Fruit fly (Drosophila melanogaster) whole organism, embryonic: ENCODE measurements around the gene Sk2.
A peak's percentile ranks its signal among the peaks of the same experiment; 100 is the strongest.

Source experiments
- Abd-B ChIP-seq: fragments of 200-800 bp; sonication (Bioruptor generic); optimal IDR thresholded peaks from 2 replicates; lab custom pipeline; 2018; ENCODE audit warnings: missing biosample characterization, mild to moderate bottlenecking, missing genetic modification characterization, moderate library complexity
- Awh ChIP-seq: fragments of 200-800 bp; sonication (Bioruptor generic); IDR thresholded peaks from 2 replicates; pipeline ENCODE4, ENCODE4 v1.3.6; 2022; ENCODE audit warnings: missing biosample characterization, missing genetic modification characterization
- Blimp-1 ChIP-seq: fragments of 200-800 bp; sonication (Bioruptor generic); optimal IDR thresholded peaks from 3 replicates; lab custom pipeline; 2018; ENCODE audit warnings: missing biosample characterization, missing genetic modification characterization, mild to moderate bottlenecking, moderate library complexity, missing genetic modification reagents
- CG10979 ChIP-seq: fragments of 200-800 bp; sonication (Bioruptor generic); optimal IDR thresholded peaks from 2 replicates; lab custom pipeline; 2018; ENCODE audit warnings: missing biosample characterization, mild to moderate bottlenecking, missing genetic modification characterization, moderate library complexity
- CG11247 ChIP-seq: fragments of 200-800 bp; sonication (Bioruptor generic); IDR thresholded peaks from 2 replicates; pipeline ENCODE4 v1.3.6; 2022; ENCODE audit warnings: missing biosample characterization, missing genetic modification characterization
- CG1233 ChIP-seq: fragments of 200-800 bp; sonication (Bioruptor generic); optimal IDR thresholded peaks from 4 replicates; lab custom pipeline; 2018; ENCODE audit warnings: missing biosample characterization, mild to moderate bottlenecking, missing genetic modification characterization
- CG14667 ChIP-seq: fragments of 200-800 bp; sonication (Bioruptor generic); IDR thresholded peaks from 2 replicates; pipeline ENCODE4 v1.3.6; 2022; ENCODE audit warnings: missing biosample characterization, missing genetic modification characterization
- CG17359 ChIP-seq: fragments of 200-800 bp; sonication (Bioruptor generic); optimal IDR thresholded peaks from 3 replicates; lab custom pipeline; 2018; ENCODE audit warnings: missing biosample characterization, mild to moderate bottlenecking, missing genetic modification characterization, moderate library complexity
- CG2678 ChIP-seq: fragments of 200-800 bp; sonication (Bioruptor generic); optimal IDR thresholded peaks from 3 replicates; lab custom pipeline; 2019; ENCODE audit warnings: missing biosample characterization, mild to moderate bottlenecking, missing genetic modification characterization, moderate library complexity
- CG31224 ChIP-seq: fragments of 200-800 bp; sonication (Bioruptor generic); IDR thresholded peaks from 2 replicates; pipeline ENCODE4 v1.3.6; 2022; ENCODE audit warnings: missing biosample characterization, missing genetic modification characterization
- CG42726 ChIP-seq: fragments of 200-800 bp; sonication (Bioruptor generic); IDR thresholded peaks from 2 replicates; pipeline ENCODE4 v1.3.6; 2022; ENCODE audit warnings: missing biosample characterization, missing genetic modification characterization; ENCODE audit not compliant: partially characterized antibody
- CG4617 ChIP-seq: fragments of 200-800 bp; sonication (Bioruptor generic); optimal IDR thresholded peaks from 3 replicates; lab custom pipeline; 2016; ENCODE audit warnings: missing biosample characterization, missing genetic modification characterization, borderline replicate concordance
- CG5953 ChIP-seq: fragments of 200-800 bp; sonication (Bioruptor generic); IDR thresholded peaks from 2 replicates; pipeline ENCODE4 v1.3.6; 2022; ENCODE audit warnings: missing biosample characterization, missing genetic modification characterization
- CG7271 ChIP-seq: fragments of 200-800 bp; sonication (Bioruptor generic); optimal IDR thresholded peaks from 2 replicates; lab custom pipeline; 2018; ENCODE audit warnings: missing biosample characterization, mild to moderate bottlenecking, missing genetic modification characterization, moderate library complexity
- CG7786 ChIP-seq: fragments of 200-800 bp; sonication (Bioruptor generic); optimal IDR thresholded peaks from 2 replicates; lab custom pipeline; 2016; ENCODE audit warnings: missing biosample characterization, missing genetic modification characterization
- CG8290 ChIP-seq, 3 experiments: fragments of 200-800 bp; sonication (Bioruptor generic); optimal IDR thresholded peaks; 2 replicates each; lab custom pipeline; 2016 to 2019; ENCODE audit warnings: missing biosample characterization in 3 of 3, missing genetic modification characterization in 3 of 3, mild to moderate bottlenecking in 2 of 3, moderate library complexity in 1 of 3
- CG9215 ChIP-seq: fragments of 200-800 bp; sonication (Bioruptor generic); IDR thresholded peaks from 2 replicates; pipeline ENCODE4 v1.3.6; 2022; ENCODE audit warnings: missing biosample characterization, missing genetic modification characterization
- CG9727 ChIP-seq: fragments of 200-800 bp; sonication (Bioruptor generic); optimal IDR thresholded peaks from 3 replicates; lab custom pipeline; 2017; ENCODE audit warnings: missing biosample characterization, mild to moderate bottlenecking, missing genetic modification characterization
- Gsc ChIP-seq: fragments of 200-800 bp; sonication (Bioruptor generic); IDR thresholded peaks from 2 replicates; pipeline ENCODE4 v1.3.6; 2022; ENCODE audit warnings: missing biosample characterization, missing genetic modification characterization
- Hand ChIP-seq: fragments of 200-800 bp; sonication (Bioruptor generic); optimal IDR thresholded peaks from 2 replicates; lab custom pipeline; 2017; ENCODE audit warnings: mild to moderate bottlenecking, missing biosample characterization, missing genetic modification reagents, missing genetic modification characterization
- Lhr ChIP-seq: fragments of 200-800 bp; sonication (Bioruptor generic); optimal IDR thresholded peaks from 3 replicates; lab custom pipeline; 2017; ENCODE audit warnings: mild to moderate bottlenecking, missing biosample characterization, missing genetic modification reagents, missing genetic modification characterization
- MBD-R2 ChIP-seq: fragments of 200-800 bp; sonication (Bioruptor generic); IDR thresholded peaks from 2 replicates; pipeline ENCODE4 v1.3.6; 2022; ENCODE audit warnings: missing biosample characterization, missing genetic modification characterization
- MTF-1 ChIP-seq: fragments of 200-800 bp; sonication (Bioruptor generic); optimal IDR thresholded peaks from 2 replicates; lab custom pipeline; 2018; ENCODE audit warnings: missing biosample characterization, mild to moderate bottlenecking, missing genetic modification characterization, borderline replicate concordance
- Mrtf ChIP-seq: fragments of 200-800 bp; sonication (Bioruptor generic); IDR thresholded peaks from 3 replicates; pipeline ENCODE4 v1.3.6; 2022; ENCODE audit warnings: missing biosample characterization, missing genetic modification characterization
- Nf-YC ChIP-seq: fragments of 200-800 bp; optimal IDR thresholded peaks from 3 replicates; lab custom pipeline; 2019; ENCODE audit warnings: missing biosample characterization, mild to moderate bottlenecking, missing genetic modification characterization, moderate library complexity
- Opbp ChIP-seq: fragments of 200-800 bp; sonication (Bioruptor generic); IDR thresholded peaks from 3 replicates; pipeline ENCODE4 v1.3.6; 2022; ENCODE audit warnings: missing biosample characterization, missing genetic modification characterization; ENCODE audit not compliant: partially characterized antibody
- Optix ChIP-seq: fragments of 200-800 bp; sonication (Bioruptor generic); IDR thresholded peaks from 3 replicates; pipeline ENCODE4 v1.3.6; 2022; ENCODE audit warnings: missing biosample characterization, missing genetic modification characterization
- Six4 ChIP-seq: fragments of 200-800 bp; sonication (Bioruptor generic); optimal IDR thresholded peaks from 2 replicates; lab custom pipeline; 2016; ENCODE audit warnings: missing biosample characterization, missing genetic modification characterization
- Vsx1 ChIP-seq: fragments of 200-800 bp; sonication (Bioruptor generic); optimal IDR thresholded peaks from 2 replicates; lab custom pipeline; 2017; ENCODE audit warnings: missing biosample characterization, mild to moderate bottlenecking, missing genetic modification characterization, missing genetic modification reagents
- Xbp1 ChIP-seq: fragments of 200-800 bp; sonication (Bioruptor generic); optimal IDR thresholded peaks from 3 replicates; lab custom pipeline; 2016; ENCODE audit warnings: missing biosample characterization, mild to moderate bottlenecking, missing genetic modification characterization
- Xrp1 ChIP-seq: fragments of 200-800 bp; sonication (Bioruptor generic); IDR thresholded peaks from 2 replicates; pipeline ENCODE4 v1.3.6; 2022; ENCODE audit warnings: missing biosample characterization, missing genetic modification characterization
- ac ChIP-seq: fragments of 200-800 bp; sonication (Bioruptor generic); optimal IDR thresholded peaks from 3 replicates; lab custom pipeline; 2017; ENCODE audit warnings: missing biosample characterization, mild to moderate bottlenecking, missing genetic modification characterization
- amos ChIP-seq: fragments of 200-800 bp; sonication (Bioruptor generic); IDR thresholded peaks from 2 replicates; pipeline ENCODE4 v1.3.6; 2022; ENCODE audit warnings: missing biosample characterization, missing genetic modification characterization; ENCODE audit not compliant: partially characterized antibody
- ap ChIP-seq: fragments of 200-800 bp; sonication (Bioruptor generic); IDR thresholded peaks from 2 replicates; pipeline ENCODE4 v1.3.6; 2022; ENCODE audit warnings: missing biosample characterization, missing genetic modification characterization
- ftz-f1 ChIP-seq: fragments of 200-800 bp; sonication (Bioruptor generic); optimal IDR thresholded peaks from 2 replicates; lab custom pipeline; 2016; ENCODE audit warnings: missing biosample characterization, missing genetic modification characterization
- gcm2 ChIP-seq: fragments of 200-800 bp; sonication (Bioruptor generic); optimal IDR thresholded peaks from 2 replicates; lab custom pipeline; 2016; ENCODE audit warnings: missing biosample characterization, missing genetic modification characterization
- ham ChIP-seq: fragments of 200-800 bp; sonication (Bioruptor generic); IDR thresholded peaks from 2 replicates; pipeline ENCODE4 v1.3.6; 2022; ENCODE audit warnings: missing biosample characterization, missing genetic modification characterization
- her ChIP-seq: fragments of 200-800 bp; sonication (Bioruptor generic); optimal IDR thresholded peaks from 2 replicates; lab custom pipeline; 2016; ENCODE audit warnings: missing biosample characterization, missing genetic modification characterization
- hkb ChIP-seq, 2 experiments: fragments of 200-800 bp in 1 of 2; fragments of >200 bp in 1 of 2; sonication (Bioruptor generic) in 1 of 2; IDR thresholded peaks in 1 of 2; optimal IDR thresholded peaks in 1 of 2; 2 replicates each; pipeline versions ENCODE4 v1.3.6 to Lab custom; 2017 to 2022; ENCODE audit warnings: missing biosample characterization in 1 of 2, missing genetic modification characterization in 1 of 2
- lola ChIP-seq, 3 experiments: fragments of >200 bp in 2 of 3; fragments of 200-800 bp in 1 of 3; sonication (Bioruptor generic) in 1 of 3; optimal IDR thresholded peaks; 2 replicates each; lab custom pipeline; 2017 to 2019; ENCODE audit warnings: missing biosample characterization in 3 of 3, missing genetic modification characterization in 3 of 3, mild to moderate bottlenecking in 1 of 3, moderate library complexity in 1 of 3
- luna ChIP-seq: fragments of 200-800 bp; sonication (Bioruptor generic); optimal IDR thresholded peaks from 2 replicates; lab custom pipeline; 2016; ENCODE audit warnings: missing biosample characterization, missing genetic modification characterization
- oc ChIP-seq: fragments of 200-800 bp; sonication (Bioruptor generic); optimal IDR thresholded peaks from 2 replicates; lab custom pipeline; 2018; ENCODE audit warnings: missing biosample characterization, mild to moderate bottlenecking, missing genetic modification characterization, moderate library complexity
- pho ChIP-seq: fragments of 200-800 bp; sonication (Bioruptor generic); optimal IDR thresholded peaks from 2 replicates; lab custom pipeline; 2016; ENCODE audit warnings: missing biosample characterization, missing genetic modification characterization
- prd ChIP-seq, 3 experiments: fragments of >200 bp in 2 of 3; fragments of 200-800 bp in 1 of 3; sonication (Bioruptor generic) in 1 of 3; optimal IDR thresholded peaks in 2 of 3; IDR thresholded peaks in 1 of 3; 2 replicates in 2 of 3; 3 replicates in 1 of 3; pipeline versions ENCODE4 v1.3.6 to Lab custom; 2017 to 2022; ENCODE audit warnings: missing biosample characterization in 1 of 3, missing genetic modification characterization in 1 of 3
- ro ChIP-seq: fragments of 200-800 bp; sonication (Bioruptor generic); IDR thresholded peaks from 2 replicates; pipeline ENCODE4 v1.3.6; 2022; ENCODE audit warnings: missing biosample characterization, missing genetic modification characterization
- sc ChIP-seq, 3 experiments: fragments of >200 bp in 2 of 3; fragments of 200-800 bp in 1 of 3; sonication (Bioruptor generic) in 1 of 3; optimal IDR thresholded peaks; 2 replicates in 2 of 3; 3 replicates in 1 of 3; lab custom pipeline; 2017; ENCODE audit warnings: mild to moderate bottlenecking in 1 of 3, missing biosample characterization in 1 of 3, missing genetic modification characterization in 1 of 3, missing genetic modification reagents in 1 of 3

Sk2 gene

dm6 chr3L:3052110-3052871, 5.4 kb downstream of the Sk2 start, which contains the start of gene CG1271 (continued):
- no peak for TF ChIP-seq prd (optimal IDR thresholded peaks at IDR 0.05; lab: Kevin White, UChicago)
- peak; percentile 66; the same call in 2 of the 3 replicates for TF ChIP-seq prd (GFP tag; IDR thresholded peaks at IDR 0.05; lab: Robert Waterston, UW)
- TF ChIP-seq ro (GFP tag; lab: Robert Waterston, UW): no peak
- no peak for TF ChIP-seq oc (tag; lab: Kevin White, UChicago)
- TF ChIP-seq Xbp1: peak; percentile 62
- TF ChIP-seq CG42726 (GFP tag; lab: Robert Waterston, UW): no peak
- no peak for TF ChIP-seq Abd-B (GFP tag; lab: Kevin White, UChicago)
- TF ChIP-seq CG2678 (tag; lab: Kevin White, UChicago): peak; percentile 81
- TF ChIP-seq ap (GFP tag; lab: Robert Waterston, UW): no peak
- TF ChIP-seq CG10979 (tag; lab: Kevin White, UChicago): peak; percentile 47
- TF ChIP-seq CG17359 (tag; lab: Kevin White, UChicago): peak; percentile 60
- peak; percentile 23 for TF ChIP-seq gcm2
- peak in 1 of 3 experiments; percentile 37 for TF ChIP-seq lola (GFP tag; optimal IDR thresholded peaks at IDR 0.05; lab: Kevin White, UChicago)
- no peak for TF ChIP-seq Vsx1 (GFP tag; lab: Kevin White, UChicago)
- no peak for TF ChIP-seq Gsc (GFP tag; lab: Robert Waterston, UW)
- TF ChIP-seq Six4 (GFP tag; lab: Kevin White, UChicago): peak; percentile 49
- no peak for TF ChIP-seq MTF-1 (GFP tag; lab: Kevin White, UChicago)
- TF ChIP-seq Optix (GFP tag; lab: Robert Waterston, UW): 0 out of 3 replicates have a peak, but pooled peaks have one; percentile 19
- TF ChIP-seq ftz-f1 (GFP tag; lab: Kevin White, UChicago): no peak
- TF ChIP-seq CG8290 (GFP tag; optimal IDR thresholded peaks at IDR 0.05; lab: Kevin White, UChicago): peak; percentile 73
- TF ChIP-seq CG8290 (tag; optimal IDR thresholded peaks at IDR 0.05; lab: Kevin White, UChicago): peak; percentile 70 to 80
- TF ChIP-seq pho: peak; percentile 59
- TF ChIP-seq amos (GFP tag; lab: Robert Waterston, UW): peak; percentile 16; the same call in 1 of the 2 replicates
- TF ChIP-seq ac: no peak
- peak; percentile 66 for TF ChIP-seq CG9215
- TF ChIP-seq CG11247 (GFP tag; lab: Robert Waterston, UW): peak; percentile 51
- TF ChIP-seq MBD-R2 (GFP tag; lab: Robert Waterston, UW): peak; percentile 47
- TF ChIP-seq Awh (GFP tag; lab: Robert Waterston, UW): no peak
- peak; percentile 51 for TF ChIP-seq her (GFP tag; lab: Kevin White, UChicago)
- no peak; the same call in 2 of the 3 replicates for TF ChIP-seq Opbp (GFP tag; lab: Robert Waterston, UW)
- TF ChIP-seq luna (GFP tag; lab: Kevin White, UChicago): no peak
- no peak for TF ChIP-seq CG7271 (tag; lab: Kevin White, UChicago)
- no peak for TF ChIP-seq Hand
- peak; percentile 51 for TF ChIP-seq CG1233
- TF ChIP-seq CG5953 (GFP tag; lab: Robert Waterston, UW): no peak
- peak; percentile 78 for TF ChIP-seq Nf-YC
- TF ChIP-seq Xrp1 (GFP tag; lab: Robert Waterston, UW): peak; percentile 63; the same call in 1 of the 2 replicates
- peak; percentile 66 for TF ChIP-seq CG7786 (GFP tag; lab: Kevin White, UChicago)
- peak; percentile 32 for TF ChIP-seq Lhr (GFP tag; lab: Kevin White, UChicago)
- TF ChIP-seq CG31224 (GFP tag; lab: Robert Waterston, UW): 0 out of 2 replicates have a peak, but pooled peaks have one; percentile 5
- TF ChIP-seq hkb (optimal IDR thresholded peaks at IDR 0.05; lab: Kevin White, UChicago): peak; percentile 84
- peak; percentile 59 for TF ChIP-seq hkb (GFP tag; IDR thresholded peaks at IDR 0.05; lab: Robert Waterston, UW)
- peak; percentile 34 for TF ChIP-seq CG9727 (GFP tag; lab: Kevin White, UChicago)
- peak; percentile 55; the same call in 2 of the 3 replicates for TF ChIP-seq Mrtf
- TF ChIP-seq Blimp-1 (GFP tag; lab: Kevin White, UChicago): peak; percentile 46
- TF ChIP-seq CG14667 (GFP tag; lab: Robert Waterston, UW): 0 out of 2 replicates have a peak, but pooled peaks have one; percentile 28
- TF ChIP-seq ham: no peak
- TF ChIP-seq CG4617 (GFP tag; lab: Kevin White, UChicago): peak; percentile 58
- TF ChIP-seq sc (optimal IDR thresholded peaks at IDR 0.05; lab: Kevin White, UChicago): no peak
- no peak for TF ChIP-seq sc (GFP tag; optimal IDR thresholded peaks at IDR 0.05; lab: Kevin White, UChicago)
